Worm (Caenorhabditis elegans) whole organism, mixed stage, embryonic: ENCODE data around the gene clec-85.

Source experiments
- M03D4.4 ChIP-seq: sonication (generic microtip); optimal IDR thresholded peaks from 2 replicates; lab custom pipeline; 2017; ENCODE audit warnings: mild to moderate bottlenecking, missing genetic modification characterization, missing compliant biosample characterization
- bed-3 ChIP-seq: fragments of 200-800 bp; sonication (Bioruptor generic); optimal IDR thresholded peaks from 3 replicates; lab custom pipeline; 2018; ENCODE audit warnings: mild to moderate bottlenecking, missing genetic modification characterization, moderate library complexity, missing compliant biosample characterization
- blmp-1 ChIP-seq: fragments of 150-350 bp; optimal IDR thresholded peaks from 2 replicates; lab custom pipeline; 2014; ENCODE audit warnings: missing biosample characterization, missing genetic modification characterization
- ceh-39 ChIP-seq: fragments of 150-350 bp; optimal IDR thresholded peaks from 2 replicates; lab custom pipeline; 2014; ENCODE audit warnings: missing biosample characterization, missing genetic modification characterization
- ceh-43 ChIP-seq: fragments of 200-800 bp; sonication (Bioruptor generic); optimal IDR thresholded peaks from 2 replicates; lab custom pipeline; 2018; ENCODE audit warnings: mild to moderate bottlenecking, missing genetic modification characterization, moderate library complexity, missing compliant biosample characterization
- ces-1 ChIP-seq: fragments of 150-350 bp; optimal IDR thresholded peaks from 2 replicates; lab custom pipeline; 2014; ENCODE audit warnings: missing biosample characterization, missing genetic modification reagents, missing genetic modification characterization
- cnd-1 ChIP-seq: fragments of 200-800 bp; sonication (Bioruptor generic); optimal IDR thresholded peaks from 2 replicates; lab custom pipeline; 2018; ENCODE audit warnings: mild to moderate bottlenecking, missing genetic modification characterization, missing compliant biosample characterization
- drap-1 ChIP-seq: fragments of 200-800 bp; sonication (Bioruptor generic); optimal IDR thresholded peaks from 3 replicates; lab custom pipeline; 2018; ENCODE audit warnings: mild to moderate bottlenecking, missing genetic modification characterization, missing compliant biosample characterization
- elt-1 ChIP-seq: sonication (generic microtip); optimal IDR thresholded peaks from 2 replicates; lab custom pipeline; 2017; ENCODE audit warnings: missing genetic modification characterization, mild to moderate bottlenecking, missing compliant biosample characterization, antibody characterized with exemption, moderate library complexity, borderline replicate concordance; ENCODE audit not compliant: insufficient read depth
- elt-3 ChIP-seq: fragments of 150-350 bp; optimal IDR thresholded peaks from 2 replicates; lab custom pipeline; 2014; ENCODE audit warnings: missing biosample characterization, missing genetic modification characterization
- flh-1 ChIP-seq: fragments of 200-800 bp; sonication (Bioruptor generic); optimal IDR thresholded peaks from 2 replicates; lab custom pipeline; 2018; ENCODE audit warnings: mild to moderate bottlenecking, missing genetic modification characterization, moderate library complexity, missing compliant biosample characterization
- ham-2 ChIP-seq: fragments of 200-800 bp; sonication (Bioruptor generic); optimal IDR thresholded peaks from 2 replicates; lab custom pipeline; 2018; ENCODE audit warnings: mild to moderate bottlenecking, missing genetic modification characterization, missing compliant biosample characterization
- hlh-1 ChIP-seq: fragments of 150-350 bp; optimal IDR thresholded peaks from 2 replicates; lab custom pipeline; 2014; ENCODE audit warnings: missing biosample characterization, missing genetic modification reagents, missing genetic modification characterization
- lin-13 ChIP-seq: fragments of 150-350 bp; optimal IDR thresholded peaks from 2 replicates; lab custom pipeline; 2014; ENCODE audit warnings: missing biosample characterization, missing genetic modification characterization
- lin-32 ChIP-seq: fragments of 200-800 bp; sonication (Bioruptor generic); optimal IDR thresholded peaks from 2 replicates; lab custom pipeline; 2018; ENCODE audit warnings: mild to moderate bottlenecking, missing genetic modification characterization, missing compliant biosample characterization
- lsy-2 ChIP-seq: fragments of 150-350 bp; optimal IDR thresholded peaks from 2 replicates; lab custom pipeline; 2014; ENCODE audit warnings: missing biosample characterization, missing genetic modification characterization
- mab-5 ChIP-seq: fragments of 150-350 bp; optimal IDR thresholded peaks from 2 replicates; lab custom pipeline; 2014; ENCODE audit warnings: missing biosample characterization, missing genetic modification characterization
- mls-2 ChIP-seq: sonication (generic microtip); optimal IDR thresholded peaks from 2 replicates; lab custom pipeline; 2016; ENCODE audit warnings: mild to moderate bottlenecking, missing genetic modification characterization, moderate library complexity, missing compliant biosample characterization
- nhr-12 ChIP-seq: fragments of 150-350 bp; optimal IDR thresholded peaks from 2 replicates; lab custom pipeline; 2014; ENCODE audit warnings: missing biosample characterization, missing genetic modification characterization
- nhr-2 ChIP-seq: fragments of 150-350 bp; optimal IDR thresholded peaks from 2 replicates; lab custom pipeline; 2014; ENCODE audit warnings: missing biosample characterization, missing genetic modification characterization
- nhr-237 ChIP-seq: fragments of 150-350 bp; optimal IDR thresholded peaks from 2 replicates; lab custom pipeline; 2014; ENCODE audit warnings: missing biosample characterization, missing genetic modification characterization
- nhr-76 ChIP-seq: sonication (generic microtip); optimal IDR thresholded peaks from 2 replicates; lab custom pipeline; 2017; ENCODE audit warnings: missing biosample characterization, missing genetic modification characterization
- pha-4 ChIP-seq: fragments of 150-350 bp; optimal IDR thresholded peaks from 2 replicates; lab custom pipeline; 2018; ENCODE audit warnings: missing biosample characterization, missing genetic modification reagents, missing genetic modification characterization
- sem-2 ChIP-seq: fragments of 200-800 bp; sonication (Bioruptor generic); optimal IDR thresholded peaks from 2 replicates; lab custom pipeline; 2018; ENCODE audit warnings: mild to moderate bottlenecking, missing genetic modification characterization, missing compliant biosample characterization
- snpc-4 ChIP-seq: fragments of 150-350 bp; optimal IDR thresholded peaks from 2 replicates; lab custom pipeline; 2014; ENCODE audit warnings: missing biosample characterization, missing genetic modification characterization
- sptf-1 ChIP-seq: sonication (generic microtip); optimal IDR thresholded peaks from 2 replicates; lab custom pipeline; 2017; ENCODE audit warnings: mild to moderate bottlenecking, missing genetic modification characterization, moderate library complexity, missing compliant biosample characterization
- tbx-8 ChIP-seq: fragments of 200-800 bp; sonication (Bioruptor generic); optimal IDR thresholded peaks from 2 replicates; lab custom pipeline; 2018; ENCODE audit warnings: mild to moderate bottlenecking, missing genetic modification characterization, moderate library complexity, missing compliant biosample characterization
- unc-120 ChIP-seq: sonication (generic microtip); optimal IDR thresholded peaks from 2 replicates; lab custom pipeline; 2017; ENCODE audit warnings: missing genetic modification characterization, missing compliant biosample characterization; ENCODE audit not compliant: poor library complexity, severe bottlenecking
- unc-39 ChIP-seq: fragments of 150-350 bp; optimal IDR thresholded peaks from 2 replicates; lab custom pipeline; 2014; ENCODE audit warnings: missing biosample characterization, missing genetic modification characterization
- unc-62 ChIP-seq: fragments of 150-350 bp; optimal IDR thresholded peaks from 2 replicates; lab custom pipeline; 2014; ENCODE audit warnings: missing biosample characterization, missing genetic modification reagents, missing genetic modification characterization
- zip-8 ChIP-seq: fragments of 150-350 bp; optimal IDR thresholded peaks from 2 replicates; lab custom pipeline; 2014; ENCODE audit warnings: missing biosample characterization, missing genetic modification characterization
- ztf-11 ChIP-seq: fragments of 150-350 bp; optimal IDR thresholded peaks from 2 replicates; lab custom pipeline; 2014; ENCODE audit warnings: missing biosample characterization, missing genetic modification characterization

The clec-85 gene

ce11 chrIV:2809208-2809607, 41.5 kb upstream of the clec-85 start, which contains the start of gene Y54G2A.76:
Gene Y54G2A.76 (plus strand): TSS chrIV:2809410.
- TF ChIP-seq lin-32 (GFP tag; lab: Kevin White, UChicago) (no peak), lin-13 (tag; lab: Kevin White, UChicago) (no peak), blmp-1 (tag; lab: Kevin White, UChicago) (peak; percentile 88), M03D4.4 (tag; lab: Kevin White, UChicago) (no peak), elt-1 (tag; lab: Kevin White, UChicago) (peak; percentile 13), ham-2 (peak; percentile 27), nhr-237 (tag; lab: Kevin White, UChicago) (no peak)

- no peak for TF ChIP-seq blmp-1 (tag; lab: Kevin White, UChicago)
- TF ChIP-seq ces-1 (GFP tag; lab: Kevin White, UChicago) = no peak
- no peak for TF ChIP-seq cnd-1 (tag; lab: Kevin White, UChicago)
- TF ChIP-seq unc-39 (tag; lab: Kevin White, UChicago) = no peak
- TF ChIP-seq snpc-4 (tag; lab: Kevin White, UChicago) = no peak
- no peak for TF ChIP-seq drap-1 (GFP tag; lab: Kevin White, UChicago)
- no peak for TF ChIP-seq zip-8 (tag; lab: Kevin White, UChicago)
- no peak for TF ChIP-seq lin-32 (GFP tag; lab: Kevin White, UChicago)
- no peak for TF ChIP-seq nhr-2
- no peak for TF ChIP-seq nhr-76 (tag; lab: Kevin White, UChicago)
- TF ChIP-seq ceh-39 (tag; lab: Kevin White, UChicago) = no peak
- TF ChIP-seq nhr-12 (tag; lab: Kevin White, UChicago) = no peak
- TF ChIP-seq pha-4 (tag; lab: Kevin White, UChicago) = no peak
- TF ChIP-seq lsy-2 (tag; lab: Kevin White, UChicago) = no peak
- TF ChIP-seq unc-120 (tag; lab: Kevin White, UChicago) = no peak
- no peak for TF ChIP-seq flh-1 (GFP tag; lab: Kevin White, UChicago)
- TF ChIP-seq, all 35 proteins: peak for 0
Observed at ce11 chrIV:2817038-2817437, 33.6 kb upstream of the clec-85 start.

ce11 chrIV:2819633-2820032, 31.1 kb upstream of the clec-85 start, which contains the start of gene Y54G2A.13:
Gene Y54G2A.13 (minus strand): TSS chrIV:2819733.
- TF ChIP-seq unc-39 (tag; lab: Kevin White, UChicago) (no peak), unc-120 (tag; lab: Kevin White, UChicago) (no peak), sptf-1 (tag; lab: Kevin White, UChicago) (no peak), ces-1 (GFP tag; lab: Kevin White, UChicago) (no peak), drap-1 (GFP tag; lab: Kevin White, UChicago) (no peak), ceh-43 (GFP tag; lab: Kevin White, UChicago) (no peak), elt-3 (tag; lab: Kevin White, UChicago) (no peak), lin-32 (GFP tag; lab: Kevin White, UChicago) (no peak), lsy-2 (tag; lab: Kevin White, UChicago) (no peak), sem-2 (GFP tag; lab: Kevin White, UChicago) (no peak), unc-62 (GFP tag; lab: Kevin White, UChicago) (no peak), bed-3 (no peak), hlh-1 (tag; lab: Kevin White, UChicago) (no peak)

ce11 chrIV:2820408-2820807, 30.3 kb upstream of the clec-85 start, which contains the start of gene Y54G2A.37:
Gene Y54G2A.37 (plus strand): TSS chrIV:2820708.
- no peak for TF ChIP-seq elt-1 (tag; lab: Kevin White, UChicago)
- TF ChIP-seq ztf-11 (tag; lab: Kevin White, UChicago) = no peak
- TF ChIP-seq mls-2 (tag; lab: Kevin White, UChicago) = no peak
- TF ChIP-seq drap-1 (GFP tag; lab: Kevin White, UChicago) = no peak
- TF ChIP-seq cnd-1 (tag; lab: Kevin White, UChicago) = no peak
- TF ChIP-seq lin-32 (GFP tag; lab: Kevin White, UChicago) = no peak
- TF ChIP-seq unc-39 (tag; lab: Kevin White, UChicago) = no peak
- TF ChIP-seq nhr-237 (tag; lab: Kevin White, UChicago) = no peak
- TF ChIP-seq lin-13 (tag; lab: Kevin White, UChicago) = no peak
- no peak for TF ChIP-seq mab-5 (tag; lab: Kevin White, UChicago)
- TF ChIP-seq nhr-76 (tag; lab: Kevin White, UChicago) = no peak
- TF ChIP-seq tbx-8 (GFP tag; lab: Kevin White, UChicago) = no peak
- no peak for TF ChIP-seq flh-1 (GFP tag; lab: Kevin White, UChicago)
- TF ChIP-seq unc-120 (tag; lab: Kevin White, UChicago) = no peak
- no peak for TF ChIP-seq pha-4 (tag; lab: Kevin White, UChicago)
